Fruit fly (Drosophila melanogaster) whole organism, embryonic: ENCODE results near the gene Dhps.

Source experiments
- Abd-B ChIP-seq: fragments of 200-800 bp; sonication (Bioruptor generic); optimal IDR thresholded peaks from 2 replicates; lab custom pipeline; 2018; ENCODE audit warnings: missing biosample characterization, mild to moderate bottlenecking, missing genetic modification characterization, moderate library complexity
- B-H2 ChIP-seq: fragments of 200-800 bp; sonication (Bioruptor generic); optimal IDR thresholded peaks from 2 replicates; lab custom pipeline; 2018; ENCODE audit warnings: missing biosample characterization, mild to moderate bottlenecking, missing genetic modification characterization
- CG10209 ChIP-seq: fragments of 200-800 bp; sonication (Bioruptor generic); optimal IDR thresholded peaks from 3 replicates; lab custom pipeline; 2017; ENCODE audit warnings: missing biosample characterization, mild to moderate bottlenecking, missing genetic modification characterization, missing genetic modification reagents
- CG10321 ChIP-seq: fragments of 200-800 bp; sonication (Bioruptor generic); IDR thresholded peaks from 2 replicates; pipeline ENCODE4 v1.3.6; 2022; ENCODE audit warnings: missing biosample characterization, missing genetic modification characterization
- CG11093 ChIP-seq: fragments of 200-800 bp; sonication (Bioruptor generic); IDR thresholded peaks from 3 replicates; pipeline ENCODE4 v1.3.6; 2022; ENCODE audit warnings: missing biosample characterization, missing genetic modification characterization
- CG12219 ChIP-seq: fragments of 200-800 bp; sonication (Bioruptor generic); optimal IDR thresholded peaks from 3 replicates; lab custom pipeline; 2018; ENCODE audit warnings: missing biosample characterization, mild to moderate bottlenecking, missing genetic modification characterization
- CG13287 ChIP-seq: fragments of 200-800 bp; sonication (Bioruptor generic); IDR thresholded peaks from 2 replicates; pipeline ENCODE4 v1.3.6; 2022; ENCODE audit warnings: missing biosample characterization, missing genetic modification characterization; ENCODE audit not compliant: partially characterized antibody
- CG14014 ChIP-seq: fragments of 200-800 bp; sonication (Bioruptor generic); IDR thresholded peaks from 2 replicates; pipeline ENCODE4 v1.3.6; 2022; ENCODE audit warnings: missing biosample characterization, missing genetic modification characterization
- CG17385 ChIP-seq: fragments of 200-800 bp; sonication (Bioruptor generic); optimal IDR thresholded peaks from 3 replicates; lab custom pipeline; 2018; ENCODE audit warnings: missing biosample characterization, mild to moderate bottlenecking, missing genetic modification characterization
- CG17568 ChIP-seq: fragments of 200-800 bp; sonication (Bioruptor generic); optimal IDR thresholded peaks from 2 replicates; lab custom pipeline; 2018; ENCODE audit warnings: missing biosample characterization, mild to moderate bottlenecking, missing genetic modification characterization, moderate library complexity
- CG18011 ChIP-seq: fragments of 200-800 bp; sonication (Bioruptor generic); optimal IDR thresholded peaks from 2 replicates; lab custom pipeline; 2017; ENCODE audit warnings: missing biosample characterization, missing genetic modification characterization, mild to moderate bottlenecking, moderate library complexity, missing genotype
- CG2129 ChIP-seq: fragments of 200-800 bp; sonication (Bioruptor generic); IDR thresholded peaks from 2 replicates; pipeline ENCODE4 v1.3.6; 2022; ENCODE audit warnings: missing biosample characterization, missing genetic modification characterization; ENCODE audit not compliant: partially characterized antibody
- CG2678 ChIP-seq: fragments of 200-800 bp; sonication (Bioruptor generic); optimal IDR thresholded peaks from 3 replicates; lab custom pipeline; 2019; ENCODE audit warnings: missing biosample characterization, mild to moderate bottlenecking, missing genetic modification characterization, moderate library complexity
- CG31365 ChIP-seq: fragments of 200-800 bp; sonication (Bioruptor generic); optimal IDR thresholded peaks from 2 replicates; lab custom pipeline; 2018; ENCODE audit warnings: missing biosample characterization, mild to moderate bottlenecking, missing genetic modification characterization
- CG31388 ChIP-seq: fragments of 200-800 bp; sonication (Bioruptor generic); optimal IDR thresholded peaks from 2 replicates; lab custom pipeline; 2016; ENCODE audit warnings: missing biosample characterization, missing genetic modification characterization
- CG32772 ChIP-seq: fragments of 200-800 bp; sonication (Bioruptor generic); IDR thresholded peaks from 2 replicates; pipeline ENCODE4 v1.3.6; 2022; ENCODE audit warnings: missing biosample characterization, missing genetic modification characterization
- CG3995 ChIP-seq: fragments of 200-800 bp; sonication (Bioruptor generic); optimal IDR thresholded peaks from 3 replicates; lab custom pipeline; 2016; ENCODE audit warnings: missing biosample characterization, missing genetic modification characterization
- CG4404 ChIP-seq: fragments of 200-800 bp; sonication (Bioruptor generic); IDR thresholded peaks from 2 replicates; pipeline ENCODE4 v1.3.6; 2022; ENCODE audit warnings: missing biosample characterization, missing genetic modification characterization
- CG5245 ChIP-seq: fragments of 200-800 bp; sonication (Bioruptor generic); optimal IDR thresholded peaks from 3 replicates; lab custom pipeline; 2016; ENCODE audit warnings: missing biosample characterization, missing genetic modification characterization
- CoRest ChIP-seq: fragments of 200-800 bp; sonication (Bioruptor generic); optimal IDR thresholded peaks from 3 replicates; lab custom pipeline; 2018; ENCODE audit warnings: missing biosample characterization, mild to moderate bottlenecking, missing genetic modification characterization, moderate library complexity
- D19A ChIP-seq: fragments of 200-800 bp; optimal IDR thresholded peaks from 3 replicates; lab custom pipeline; 2019; ENCODE audit warnings: missing biosample characterization, mild to moderate bottlenecking, missing genetic modification characterization, moderate library complexity
- Deaf1 ChIP-seq: fragments of 200-800 bp; optimal IDR thresholded peaks from 3 replicates; lab custom pipeline; 2019; ENCODE audit warnings: missing biosample characterization, mild to moderate bottlenecking, missing genetic modification characterization, moderate library complexity
- Dp ChIP-seq: fragments of 200-800 bp; sonication (Bioruptor generic); optimal IDR thresholded peaks from 2 replicates; lab custom pipeline; 2018; ENCODE audit warnings: missing biosample characterization, mild to moderate bottlenecking, missing genetic modification characterization, moderate library complexity
- Elba2 ChIP-seq: fragments of 200-800 bp; sonication (Bioruptor generic); optimal IDR thresholded peaks from 3 replicates; lab custom pipeline; 2016; ENCODE audit warnings: missing biosample characterization, missing genetic modification characterization
- Ets65A ChIP-seq: fragments of 200-800 bp; sonication (Bioruptor generic); peaks from one replicate; lab custom pipeline; 2016; ENCODE audit warnings: missing biosample characterization, missing genetic modification characterization
- Hsf ChIP-seq: fragments of 200-800 bp; sonication (Bioruptor generic); optimal IDR thresholded peaks from 3 replicates; lab custom pipeline; 2016; ENCODE audit warnings: missing biosample characterization, missing genetic modification characterization
- Myb ChIP-seq: fragments of 200-800 bp; sonication (Bioruptor generic); optimal IDR thresholded peaks from 2 replicates; lab custom pipeline; 2016; ENCODE audit warnings: missing biosample characterization, missing genetic modification characterization
- NFAT ChIP-seq: fragments of 200-800 bp; sonication (Bioruptor generic); IDR thresholded peaks from 2 replicates; pipeline ENCODE4 v1.3.6; 2022; ENCODE audit warnings: missing biosample characterization, missing genetic modification characterization
- Nf-YC ChIP-seq: fragments of 200-800 bp; optimal IDR thresholded peaks from 3 replicates; lab custom pipeline; 2019; ENCODE audit warnings: missing biosample characterization, mild to moderate bottlenecking, missing genetic modification characterization, moderate library complexity
- Trl ChIP-seq, 3 experiments: fragments of >200 bp in 2 of 3; fragments of 200-800 bp in 1 of 3; sonication (Bioruptor generic) in 1 of 3; optimal IDR thresholded peaks; 2 replicates in 1 of 3; 3 replicates in 2 of 3; lab custom pipeline; 2016 to 2017; ENCODE audit warnings: missing biosample characterization in 1 of 3, missing genetic modification characterization in 1 of 3
- az2 ChIP-seq: fragments of 200-800 bp; sonication (Bioruptor generic); optimal IDR thresholded peaks from 3 replicates; lab custom pipeline; 2016; ENCODE audit warnings: missing biosample characterization, missing genetic modification characterization
- crp ChIP-seq, 2 experiments: fragments of 200-800 bp; sonication (Bioruptor generic); optimal IDR thresholded peaks; 2 replicates in 1 of 2; 3 replicates in 1 of 2; lab custom pipeline; 2017; ENCODE audit warnings: missing biosample characterization in 2 of 2, missing genetic modification characterization in 2 of 2, mild to moderate bottlenecking in 1 of 2, moderate library complexity in 1 of 2
- esg ChIP-seq: fragments of 200-800 bp; sonication (Bioruptor generic); conservative IDR thresholded peaks from 2 replicates; pipeline ENCODE4 v1.3.6; 2022; ENCODE audit warnings: missing biosample characterization, missing genetic modification characterization
- fd64A ChIP-seq: fragments of 200-800 bp; sonication (Bioruptor generic); optimal IDR thresholded peaks from 3 replicates; lab custom pipeline; 2018; ENCODE audit warnings: missing biosample characterization, mild to moderate bottlenecking, missing genetic modification characterization
- lbe ChIP-seq: fragments of 200-800 bp; sonication (Bioruptor generic); optimal IDR thresholded peaks from 2 replicates; lab custom pipeline; 2016; ENCODE audit warnings: missing biosample characterization, mild to moderate bottlenecking, missing genetic modification characterization
- lola ChIP-seq, 3 experiments: fragments of >200 bp in 2 of 3; fragments of 200-800 bp in 1 of 3; sonication (Bioruptor generic) in 1 of 3; optimal IDR thresholded peaks; 2 replicates each; lab custom pipeline; 2017 to 2019; ENCODE audit warnings: missing biosample characterization in 3 of 3, missing genetic modification characterization in 3 of 3, mild to moderate bottlenecking in 1 of 3, moderate library complexity in 1 of 3
- mld ChIP-seq: fragments of 200-800 bp; sonication (Bioruptor generic); IDR thresholded peaks from 3 replicates; pipeline ENCODE4 v1.3.6; 2022; ENCODE audit warnings: missing biosample characterization, missing genetic modification characterization; ENCODE audit not compliant: partially characterized antibody
- nerfin-1 ChIP-seq: fragments of 200-800 bp; sonication (Bioruptor generic); optimal IDR thresholded peaks from 3 replicates; lab custom pipeline; 2019; ENCODE audit warnings: missing biosample characterization, mild to moderate bottlenecking, missing genetic modification characterization, moderate library complexity
- oc ChIP-seq: fragments of 200-800 bp; sonication (Bioruptor generic); optimal IDR thresholded peaks from 2 replicates; lab custom pipeline; 2018; ENCODE audit warnings: missing biosample characterization, mild to moderate bottlenecking, missing genetic modification characterization, moderate library complexity
- odd ChIP-seq: fragments of 200-800 bp; sonication (Bioruptor generic); optimal IDR thresholded peaks from 2 replicates; lab custom pipeline; 2017; ENCODE audit warnings: missing biosample characterization, mild to moderate bottlenecking, missing genetic modification characterization
- pita ChIP-seq: fragments of 200-800 bp; sonication (Bioruptor generic); optimal IDR thresholded peaks from 2 replicates; lab custom pipeline; 2017; ENCODE audit warnings: missing biosample characterization, mild to moderate bottlenecking, missing genetic modification characterization
- pum ChIP-seq: fragments of 200-800 bp; sonication (Bioruptor generic); optimal IDR thresholded peaks from 2 replicates; lab custom pipeline; 2016; ENCODE audit warnings: missing biosample characterization, missing genetic modification characterization
- pzg ChIP-seq: fragments of 200-800 bp; sonication (Bioruptor generic); optimal IDR thresholded peaks from 3 replicates; lab custom pipeline; 2018; ENCODE audit warnings: missing biosample characterization, mild to moderate bottlenecking, missing genetic modification characterization, moderate library complexity
- schlank ChIP-seq: fragments of 200-800 bp; sonication (Bioruptor generic); optimal IDR thresholded peaks from 2 replicates; lab custom pipeline; 2018; ENCODE audit warnings: missing biosample characterization, mild to moderate bottlenecking, missing genetic modification characterization
- vvl ChIP-seq: fragments of 200-800 bp; sonication (Bioruptor generic); IDR thresholded peaks from 2 replicates; pipeline ENCODE4 v1.3.6; 2022; ENCODE audit warnings: missing biosample characterization, missing genetic modification characterization

Dhps gene

dm6 chr3L:8158715-8159380 lies 39.2 kb upstream of the Dhps start, which contains the start of gene CG42445 (continued):
- TF ChIP-seq CG2129 (GFP tag; lab: Robert Waterston, UW) (no peak), CG14014 (GFP tag; lab: Robert Waterston, UW) (no peak), Ets65A (no peak), NFAT (GFP tag; lab: Robert Waterston, UW) (no peak), CG31388 (GFP tag; lab: Kevin White, UChicago) (no peak), CG13287 (GFP tag; lab: Robert Waterston, UW) (0 out of 2 replicates have a peak, but pooled peaks have one; percentile 14), pita (GFP tag; lab: Kevin White, UChicago) (no peak), CG17385 (peak; percentile 61), esg (GFP tag; lab: Robert Waterston, UW) (no peak), lola (GFP tag; optimal IDR thresholded peaks at IDR 0.05; lab: Kevin White, UChicago) (no peak), CG10321 (GFP tag; lab: Robert Waterston, UW) (peak; percentile 81), Hsf (GFP tag; lab: Kevin White, UChicago) (no peak), fd64A (GFP tag; lab: Kevin White, UChicago) (no peak), D19A (tag; lab: Kevin White, UChicago) (peak; percentile 29), CG4404 (GFP tag; lab: Robert Waterston, UW) (no peak), B-H2 (GFP tag; lab: Kevin White, UChicago) (no peak), pum (GFP tag; lab: Kevin White, UChicago) (no peak), nerfin-1 (no peak), Deaf1 (no peak), Nf-YC (tag; lab: Kevin White, UChicago) (peak; percentile 20)

dm6 chr3L:8159724-8160422 lies 38.1 kb upstream of the Dhps start, which contains the start of gene CG43886:
TSS of gene CG43886 (minus strand) at chr3L:8159774.
- TF ChIP-seq lbe (no peak), CG2678 (tag; lab: Kevin White, UChicago) (no peak), pzg (GFP tag; lab: Kevin White, UChicago) (peak; percentile 21), Myb (GFP tag; lab: Kevin White, UChicago) (peak; percentile 99), Trl (optimal IDR thresholded peaks at IDR 0.05; lab: Kevin White, UChicago) (no peak), Trl (GFP tag; optimal IDR thresholded peaks at IDR 0.05; lab: Kevin White, UChicago) (no peak), CG18011 (GFP tag; lab: Kevin White, UChicago) (peak; percentile 96), CoRest (peak; percentile 21), CG17568 (GFP tag; lab: Kevin White, UChicago) (no peak), az2 (GFP tag; lab: Kevin White, UChicago) (no peak), CG11093 (GFP tag; lab: Robert Waterston, UW) (no peak), CG5245 (GFP tag; lab: Kevin White, UChicago) (no peak), CG12219 (GFP tag; lab: Kevin White, UChicago) (no peak), Dp (GFP tag; lab: Kevin White, UChicago) (peak; percentile 41), vvl (peak; percentile 49; the same call in 1 of the 2 replicates), Abd-B (GFP tag; lab: Kevin White, UChicago) (peak; percentile 60), oc (tag; lab: Kevin White, UChicago) (no peak), mld (no peak), crp (GFP tag; optimal IDR thresholded peaks at IDR 0.05; lab: Kevin White, UChicago) (peak in 1 of 2 experiments; percentile 8), odd (GFP tag; lab: Kevin White, UChicago) (no peak), CG10209 (GFP tag; lab: Kevin White, UChicago) (no peak), lola (GFP tag; optimal IDR thresholded peaks at IDR 0.05; lab: Kevin White, UChicago) (no peak), Elba2 (GFP tag; lab: Kevin White, UChicago) (no peak), CG31365 (tag; lab: Kevin White, UChicago) (peak; percentile 88), CG32772 (no peak), schlank (tag; lab: Kevin White, UChicago) (no peak), CG3995 (GFP tag; lab: Kevin White, UChicago) (peak; percentile 6), Ets65A (peak; percentile 72)
